Worm (Caenorhabditis elegans): ENCODE results near the gene ubxn-6.

ubxn-6 gene

ce11 chrIV:4821054-4821453 lies 11.8 kb upstream of the ubxn-6 start, which contains the start of gene H06H21.8:
TSS of gene H06H21.8 (minus strand) at chrIV:4821131.
- TF ChIP-seq mdl-1 (tag; optimal IDR thresholded peaks at IDR 0.05): peak in 1 of 2 experiments; percentile 3
- peak; percentile 72 for TF ChIP-seq nhr-28 (tag; optimal IDR thresholded peaks at IDR 0.05)
- TF ChIP-seq hlh-30 (tag; optimal IDR thresholded peaks at IDR 0.05; ENCODE audit: insufficient read depth): peak; percentile 45
- TF ChIP-seq dmd-6 (GFP tag; IDR thresholded peaks at IDR 0.05): peak; percentile 94
- TF ChIP-seq pha-4 (GFP tag; IDR thresholded peaks at IDR 0.05): peak; percentile 42; the same call in 1 of the 2 replicates
- no peak for TF ChIP-seq pha-4 (tag; optimal IDR thresholded peaks at IDR 0.05)
- TF ChIP-seq php-3 (GFP tag; IDR thresholded peaks at IDR 0.05): 0 out of 2 replicates have a peak, but pooled peaks have one; percentile 37
- TF ChIP-seq tra-1 (GFP tag; IDR thresholded peaks at IDR 0.05): peak; percentile 72; the same call in 1 of the 2 replicates
- peak; percentile 29 for TF ChIP-seq nhr-48 (tag; optimal IDR thresholded peaks at IDR 0.05)
- TF ChIP-seq daf-16 (GFP tag; optimal IDR thresholded peaks at IDR 0.05): no peak
- TF ChIP-seq daf-16 (tag; optimal IDR thresholded peaks at IDR 0.05): peak; percentile 70
- TF ChIP-seq mdt-29 (GFP tag; IDR thresholded peaks at IDR 0.05): no peak
- no peak for TF ChIP-seq ceh-82 (tag; optimal IDR thresholded peaks at IDR 0.05)
- peak; percentile 42 for TF ChIP-seq pqm-1 (tag; optimal IDR thresholded peaks at IDR 0.05)
- TF ChIP-seq spr-3 (GFP tag; optimal IDR thresholded peaks at IDR 0.05): no peak
- TF ChIP-seq lsy-2 (tag; optimal IDR thresholded peaks at IDR 0.05): no peak
- TF ChIP-seq zfp-3 (GFP tag; conservative IDR thresholded peaks at IDR 0.05): no peak
- no peak for TF ChIP-seq spr-1 (tag; optimal IDR thresholded peaks at IDR 0.05)
- TF ChIP-seq ceh-20 (GFP tag; IDR thresholded peaks at IDR 0.05): no peak
- peak; percentile 70 for TF ChIP-seq hlh-11 (tag; optimal IDR thresholded peaks at IDR 0.05)
- TF ChIP-seq dve-1 (tag; optimal IDR thresholded peaks at IDR 0.05; ENCODE audit: insufficient read depth): peak; percentile 83
- TF ChIP-seq aha-1 (tag): peak; percentile 56

- TF ChIP-seq madf-5 (GFP tag; IDR thresholded peaks at IDR 0.05): no peak
- no peak for TF ChIP-seq dmd-9 (GFP tag; IDR thresholded peaks at IDR 0.05)
- TF ChIP-seq ZK546.5 (tag; optimal IDR thresholded peaks at IDR 0.05): no peak
- no peak for TF ChIP-seq dmd-8 (GFP tag; IDR thresholded peaks at IDR 0.05)
- TF ChIP-seq zag-1 (tag; optimal IDR thresholded peaks at IDR 0.05): no peak
- no peak for TF ChIP-seq aha-1 (tag)
- no peak for TF ChIP-seq nhr-42 (GFP tag; IDR thresholded peaks at IDR 0.05)
- no peak for TF ChIP-seq attf-4 (tag; optimal IDR thresholded peaks at IDR 0.05)
- no peak for TF ChIP-seq daf-19 (GFP tag; conservative IDR thresholded peaks at IDR 0.05)
- TF ChIP-seq ama-1 (optimal IDR thresholded peaks at IDR 0.05): no peak
- no peak for TF ChIP-seq zfp-3 (GFP tag; conservative IDR thresholded peaks at IDR 0.05)
Observed at ce11 chrIV:4814185-4814584, 4.9 kb upstream of the ubxn-6 start, which contains the start of gene srw-94. TSS of gene srw-94 (plus strand) at chrIV:4814485.

ce11 chrIV:4811863-4812262 lies 2.6 kb upstream of the ubxn-6 start, which contains the start of gene srw-95:
TSS of gene srw-95 (plus strand) at chrIV:4812075.
- TF ChIP-seq F49E8.2 (tag; optimal IDR thresholded peaks at IDR 0.05; ENCODE audit: borderline replicate concordance) (peak; percentile 22), unc-62 (GFP tag; optimal IDR thresholded peaks at IDR 0.05 in 1 of 2) (peak in 1 of 2 experiments; percentile 36), unc-62 (tag; optimal IDR thresholded peaks at IDR 0.05) (no peak), snpc-1.2 (GFP tag; IDR thresholded peaks at IDR 0.05) (peak; percentile 85; the same call in 1 of the 2 replicates), Y105C5A.15 (GFP tag; IDR thresholded peaks at IDR 0.05) (peak; percentile 57; the same call in 1 of the 2 replicates), T26A8.4 (GFP tag; IDR thresholded peaks at IDR 0.05) (peak; percentile 18; the same call in 1 of the 2 replicates), Y48G9A.11 (GFP tag; IDR thresholded peaks at IDR 0.05) (no peak), ces-1 (GFP tag; optimal IDR thresholded peaks at IDR 0.05) (no peak), lsy-2 (tag; optimal IDR thresholded peaks at IDR 0.05) (peak in 1 of 2 experiments; percentile 3), lin-38 (GFP tag; IDR thresholded peaks at IDR 0.05) (peak; percentile 60), sdz-12 (GFP tag; optimal IDR thresholded peaks at IDR 0.05) (no peak)

Data from whole organism, L4 larva.